Fruit fly (Drosophila melanogaster): ENCODE results near the gene PolI.

Gene PolI

DNA sequence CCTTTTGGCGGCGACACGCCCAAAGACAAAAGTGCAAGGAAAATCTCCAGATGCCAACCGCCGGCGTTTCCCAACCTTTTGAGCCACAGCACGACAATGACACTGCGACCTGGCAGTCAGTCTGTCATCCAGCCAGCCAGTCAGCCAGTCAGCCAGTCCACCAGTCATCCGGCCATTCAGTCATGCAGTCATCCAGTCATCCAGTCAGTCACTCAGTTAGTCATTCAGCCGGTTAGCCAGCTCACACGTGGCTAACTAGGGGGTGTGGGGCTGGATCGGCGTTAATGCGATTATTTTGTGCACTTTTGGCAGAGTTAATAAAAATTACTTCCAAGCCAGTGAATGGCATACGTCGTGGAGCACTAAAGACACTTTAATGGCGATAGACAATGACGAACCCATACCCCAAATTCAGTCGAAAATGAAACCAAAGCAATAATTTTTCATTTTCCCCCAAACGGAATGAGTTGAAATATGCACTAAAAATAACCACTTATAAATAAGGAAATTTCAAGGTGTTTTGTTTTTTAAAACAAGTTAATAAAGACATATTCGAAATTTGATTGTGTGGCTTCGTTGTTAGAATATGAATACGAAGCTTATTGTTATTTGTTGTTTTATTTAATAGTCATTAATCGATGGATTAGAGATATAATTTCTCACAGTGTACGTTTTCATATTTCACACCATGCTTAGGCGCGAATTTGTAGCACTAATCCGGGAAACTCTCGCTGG lies 8.4 kb upstream of the PolI start (continued):
- TF ChIP-seq chm (GFP tag; IDR thresholded peaks at IDR 0.05), result no peak
- no peak for TF ChIP-seq CG4707 (GFP tag; optimal IDR thresholded peaks at IDR 0.05)
- no peak for TF ChIP-seq Fer1 (GFP tag; optimal IDR thresholded peaks at IDR 0.05)
- TF ChIP-seq ash1 (GFP tag; optimal IDR thresholded peaks at IDR 0.05), result no peak
- peak; percentile 15 for TF ChIP-seq PHDP (tag; optimal IDR thresholded peaks at IDR 0.05)
- no peak for TF ChIP-seq ranshi (GFP tag; IDR thresholded peaks at IDR 0.05)
- no peak for TF ChIP-seq pan (optimal IDR thresholded peaks at IDR 0.05)
- TF ChIP-seq pan (GFP tag; optimal IDR thresholded peaks at IDR 0.05 in 1 of 2, IDR thresholded peaks at IDR 0.05 in 1 of 2), result no peak
- TF ChIP-seq CG10147 (GFP tag; optimal IDR thresholded peaks at IDR 0.05), result no peak
- TF ChIP-seq CG10654 (GFP tag; optimal IDR thresholded peaks at IDR 0.05), result no peak
- TF ChIP-seq Eip74EF (GFP tag; optimal IDR thresholded peaks at IDR 0.05), result no peak
- no peak for TF ChIP-seq Hmr (GFP tag; optimal IDR thresholded peaks at IDR 0.05)
- TF ChIP-seq amos (GFP tag; IDR thresholded peaks at IDR 0.05; ENCODE audit: partially characterized antibody), result no peak
- TF ChIP-seq dimm (GFP tag; IDR thresholded peaks at IDR 0.05), result no peak
- TF ChIP-seq bbx (GFP tag; IDR thresholded peaks at IDR 0.05; ENCODE audit: partially characterized antibody), result no peak
- TF ChIP-seq CG10267 (tag; optimal IDR thresholded peaks at IDR 0.05), result peak; percentile 15
- TF ChIP-seq CG17385 (GFP tag; optimal IDR thresholded peaks at IDR 0.05), result no peak
- no peak for TF ChIP-seq CG15696 (tag; optimal IDR thresholded peaks at IDR 0.05)
- no peak for TF ChIP-seq Camta (GFP tag; optimal IDR thresholded peaks at IDR 0.05)
- TF ChIP-seq CG2202 (tag; optimal IDR thresholded peaks at IDR 0.05), result no peak
- TF ChIP-seq Ets65A (GFP tag), result no peak
- TF ChIP-seq emc (GFP tag; optimal IDR thresholded peaks at IDR 0.05), result no peak
- TF ChIP-seq Gsc (GFP tag; IDR thresholded peaks at IDR 0.05), result no peak
- TF ChIP-seq Max (GFP tag; optimal IDR thresholded peaks at IDR 0.05), result no peak
- no peak for TF ChIP-seq BEAF-32 (GFP tag; optimal IDR thresholded peaks at IDR 0.05)
- TF ChIP-seq Poxn (GFP tag; IDR thresholded peaks at IDR 0.05), result no peak
- no peak for TF ChIP-seq ind (GFP tag; optimal IDR thresholded peaks at IDR 0.05)
- no peak for TF ChIP-seq CG9797 (GFP tag; optimal IDR thresholded peaks at IDR 0.05)
- no peak for TF ChIP-seq vvl (GFP tag; IDR thresholded peaks at IDR 0.05)
- TF ChIP-seq ap (GFP tag; IDR thresholded peaks at IDR 0.05), result no peak
- TF ChIP-seq hkb (optimal IDR thresholded peaks at IDR 0.05), result no peak
- no peak for TF ChIP-seq hkb (GFP tag; IDR thresholded peaks at IDR 0.05)
- no peak for TF ChIP-seq CG10366 (GFP tag; IDR thresholded peaks at IDR 0.05)
- TF ChIP-seq Pdp1 (GFP tag; optimal IDR thresholded peaks at IDR 0.05), result no peak
- TF ChIP-seq Sox102F (GFP tag; optimal IDR thresholded peaks at IDR 0.05), result peak; percentile 30
- peak; percentile 41 for TF ChIP-seq dmrt99B (tag; optimal IDR thresholded peaks at IDR 0.05)
- no peak for TF ChIP-seq Nf-YA (GFP tag; IDR thresholded peaks at IDR 0.05)
- TF ChIP-seq Dp (GFP tag; optimal IDR thresholded peaks at IDR 0.05), result no peak
- TF ChIP-seq CG2712 (tag; optimal IDR thresholded peaks at IDR 0.05), result peak; percentile 48
- TF ChIP-seq unpg (GFP tag; optimal IDR thresholded peaks at IDR 0.05), result peak; percentile 27
- TF ChIP-seq CG11247 (GFP tag; IDR thresholded peaks at IDR 0.05), result no peak
- TF ChIP-seq BtbVII (GFP tag; optimal IDR thresholded peaks at IDR 0.05), result no peak
- TF ChIP-seq Hr51 (GFP tag; optimal IDR thresholded peaks at IDR 0.05), result no peak
- peak; percentile 11 for TF ChIP-seq CG9727 (GFP tag; optimal IDR thresholded peaks at IDR 0.05)
- no peak for TF ChIP-seq crc (GFP tag; optimal IDR thresholded peaks at IDR 0.05)
- no peak for TF ChIP-seq Abd-B (GFP tag; optimal IDR thresholded peaks at IDR 0.05)
- no peak for TF ChIP-seq trh (GFP tag; optimal IDR thresholded peaks at IDR 0.05)
- no peak for TF ChIP-seq Oli (tag; optimal IDR thresholded peaks at IDR 0.05)
- TF ChIP-seq Med (GFP tag), result peak; percentile 29
- TF ChIP-seq Stat92E (GFP tag; optimal IDR thresholded peaks at IDR 0.05), result no peak
